Fruit fly (Drosophila melanogaster): ENCODE measurements around the gene unc80.
A peak's percentile ranks its signal among the peaks of the same experiment; 100 is the strongest.

Gene unc80

dm6 chr3R:27706581-27707181, 44.4 kb downstream of the unc80 start, which contains the start of the genes CROT and CG12877 (continued):
- TF ChIP-seq Ada2b (GFP tag; IDR thresholded peaks at IDR 0.05) (peak; percentile 72), Taf1 (GFP tag; IDR thresholded peaks at IDR 0.05) (peak; percentile 41; the same call in 1 of the 2 replicates), zen (tag; optimal IDR thresholded peaks at IDR 0.05) (peak; percentile 72), ewg (GFP tag; optimal IDR thresholded peaks at IDR 0.05) (peak; percentile 69), mam (GFP tag; optimal IDR thresholded peaks at IDR 0.05) (peak; percentile 49), CG5245 (GFP tag; optimal IDR thresholded peaks at IDR 0.05) (peak; percentile 67), Blimp-1 (GFP tag; optimal IDR thresholded peaks at IDR 0.05) (peak; percentile 60), B-H1 (GFP tag; IDR thresholded peaks at IDR 0.05) (peak; percentile 28; the same call in 1 of the 3 replicates), Atf-2 (GFP tag; optimal IDR thresholded peaks at IDR 0.05) (peak; percentile 7), ara (GFP tag; IDR thresholded peaks at IDR 0.05) (peak; percentile 55), CG9817 (tag; optimal IDR thresholded peaks at IDR 0.05) (peak; percentile 87), oc (tag; optimal IDR thresholded peaks at IDR 0.05) (peak; percentile 41), inv (GFP tag; IDR thresholded peaks at IDR 0.05; ENCODE audit: partially characterized antibody) (no peak), ase (GFP tag; IDR thresholded peaks at IDR 0.05) (peak; percentile 63; the same call in 1 of the 3 replicates), CG14667 (GFP tag; IDR thresholded peaks at IDR 0.05) (peak; percentile 36; the same call in 1 of the 2 replicates), PHDP (tag; optimal IDR thresholded peaks at IDR 0.05) (peak; percentile 80), B-H2 (GFP tag; optimal IDR thresholded peaks at IDR 0.05) (peak; percentile 70), Jarid2 (GFP tag; optimal IDR thresholded peaks at IDR 0.05) (peak; percentile 8), Dek (tag; optimal IDR thresholded peaks at IDR 0.05) (peak; percentile 65), CG8765 (GFP tag; IDR thresholded peaks at IDR 0.05) (peak; percentile 48; the same call in 1 of the 2 replicates), D19A (tag; optimal IDR thresholded peaks at IDR 0.05) (peak; percentile 63), CG12744 (GFP tag; optimal IDR thresholded peaks at IDR 0.05) (no peak), bbx (GFP tag; IDR thresholded peaks at IDR 0.05; ENCODE audit: partially characterized antibody) (no peak), CG30403 (GFP tag; optimal IDR thresholded peaks at IDR 0.05) (peak; percentile 91), CG2202 (tag; optimal IDR thresholded peaks at IDR 0.05) (peak; percentile 59), Med (GFP tag) (peak; percentile 54), sima (GFP tag; optimal IDR thresholded peaks at IDR 0.05) (no peak), knrl (GFP tag; IDR thresholded peaks at IDR 0.05; ENCODE audit: partially characterized antibody) (peak; percentile 23; the same call in 1 of the 3 replicates), jumu (GFP tag; optimal IDR thresholded peaks at IDR 0.05) (peak; percentile 16), CG10462 (GFP tag; optimal IDR thresholded peaks at IDR 0.05) (peak; percentile 98), odd (GFP tag; optimal IDR thresholded peaks at IDR 0.05) (peak; percentile 31), CG7928 (GFP tag; optimal IDR thresholded peaks at IDR 0.05) (peak; percentile 16), Sry-δ (GFP tag; optimal IDR thresholded peaks at IDR 0.05) (no peak), CG13123 (GFP tag; optimal IDR thresholded peaks at IDR 0.05) (peak; percentile 57), bcd (GFP tag; optimal IDR thresholded peaks at IDR 0.05) (peak; percentile 81), danr (GFP tag; IDR thresholded peaks at IDR 0.05) (peak; percentile 75; the same call in 1 of the 2 replicates), fd64A (GFP tag; optimal IDR thresholded peaks at IDR 0.05) (peak; percentile 6), CG33213 (GFP tag; optimal IDR thresholded peaks at IDR 0.05) (no peak), MBD-R2 (GFP tag; IDR thresholded peaks at IDR 0.05) (peak; percentile 86), hth (optimal IDR thresholded peaks at IDR 0.05) (no peak), btn (GFP tag; optimal IDR thresholded peaks at IDR 0.05) (no peak), CG9932 (GFP tag; IDR thresholded peaks at IDR 0.05) (peak; percentile 84), CG34422 (GFP tag; IDR thresholded peaks at IDR 0.05) (peak; percentile 18), z (GFP tag; IDR thresholded peaks at IDR 0.05) (no peak), salm (tag; optimal IDR thresholded peaks at IDR 0.05) (no peak), dpn (GFP tag; optimal IDR thresholded peaks at IDR 0.05) (peak; percentile 41 to 87), unpg (GFP tag; optimal IDR thresholded peaks at IDR 0.05) (peak; percentile 78), fd3F (GFP tag; optimal IDR thresholded peaks at IDR 0.05) (peak; percentile 73), gcm (GFP tag; optimal IDR thresholded peaks at IDR 0.05) (peak; percentile 63), Fer3 (tag; optimal IDR thresholded peaks at IDR 0.05) (peak; percentile 63)

Measured in whole organism, embryonic.